Fruit fly (Drosophila melanogaster): ENCODE measurements around the gene HP1b.

HP1b gene

dm6 chrX:9075641-9076324 lies 5.1 kb upstream of the HP1b start:
- peak; percentile 71 for TF ChIP-seq Met (GFP tag; optimal IDR thresholded peaks at IDR 0.05)
- TF ChIP-seq CG4318 (GFP tag; optimal IDR thresholded peaks at IDR 0.05): peak; percentile 50
- TF ChIP-seq CG15336 (GFP tag; IDR thresholded peaks at IDR 0.05): peak; percentile 49
- TF ChIP-seq CG16779 (tag; optimal IDR thresholded peaks at IDR 0.05): peak; percentile 46
- TF ChIP-seq CG9139 (GFP tag; optimal IDR thresholded peaks at IDR 0.05): peak; percentile 47
- peak; percentile 40 for TF ChIP-seq CG10669 (GFP tag; optimal IDR thresholded peaks at IDR 0.05)
- TF ChIP-seq CG1621 (tag; optimal IDR thresholded peaks at IDR 0.05): no peak
- peak; percentile 42 for TF ChIP-seq CG3032 (tag; optimal IDR thresholded peaks at IDR 0.05)
- peak; percentile 70 for TF ChIP-seq CG6808 (GFP tag; optimal IDR thresholded peaks at IDR 0.05)
- TF ChIP-seq CG11762 (GFP tag; optimal IDR thresholded peaks at IDR 0.05; ENCODE audit: insufficient read depth): peak; percentile 68
- peak; percentile 92 for TF ChIP-seq Eip78C (GFP tag)
- peak; percentile 73 for TF ChIP-seq esn (GFP tag; optimal IDR thresholded peaks at IDR 0.05)
- TF ChIP-seq OdsH (GFP tag; optimal IDR thresholded peaks at IDR 0.05): peak; percentile 72
- TF ChIP-seq salr (GFP tag; optimal IDR thresholded peaks at IDR 0.05): peak in 1 of 2 experiments; percentile 76
- TF ChIP-seq fd85E (GFP tag; optimal IDR thresholded peaks at IDR 0.05): no peak
- peak; percentile 70 for TF ChIP-seq lz (GFP tag; optimal IDR thresholded peaks at IDR 0.05)
- no peak for TF ChIP-seq CG6854 (GFP tag; optimal IDR thresholded peaks at IDR 0.05)
- TF ChIP-seq CG7368 (GFP tag; optimal IDR thresholded peaks at IDR 0.05): peak; percentile 53
- peak; percentile 59; the same call in 2 of the 3 replicates for TF ChIP-seq eg (GFP tag; IDR thresholded peaks at IDR 0.05)
- TF ChIP-seq CG6792 (GFP tag; optimal IDR thresholded peaks at IDR 0.05): peak; percentile 54
- peak; percentile 53 for TF ChIP-seq Lpt (GFP tag; optimal IDR thresholded peaks at IDR 0.05)
- peak; percentile 58 for TF ChIP-seq CG6276 (GFP tag; optimal IDR thresholded peaks at IDR 0.05)
- TF ChIP-seq CG6163 (GFP tag; IDR thresholded peaks at IDR 0.05): peak; percentile 38; the same call in 1 of the 3 replicates
- peak; percentile 88 for TF ChIP-seq svp (GFP tag)
- peak; percentile 42 for TF ChIP-seq Ets21C (GFP tag; optimal IDR thresholded peaks at IDR 0.05)
- peak; percentile 32 for TF ChIP-seq spab (GFP tag; optimal IDR thresholded peaks at IDR 0.05)
- peak; percentile 27 for TF ChIP-seq dac (GFP tag; optimal IDR thresholded peaks at IDR 0.05)
- no peak for TF ChIP-seq Ets96B (tag; optimal IDR thresholded peaks at IDR 0.05)
- TF ChIP-seq dsx (GFP tag; optimal IDR thresholded peaks at IDR 0.05; ENCODE audit: poor library complexity, severe bottlenecking): no peak
- TF ChIP-seq Smox (GFP tag; optimal IDR thresholded peaks at IDR 0.05): peak; percentile 66
- peak; percentile 74 for TF ChIP-seq CG32006 (GFP tag; optimal IDR thresholded peaks at IDR 0.05)
- peak; percentile 66 for TF ChIP-seq Hr4 (GFP tag; optimal IDR thresholded peaks at IDR 0.05)
- TF ChIP-seq CG8632 (GFP tag; optimal IDR thresholded peaks at IDR 0.05): peak; percentile 61
- peak in 1 of 2 experiments; percentile 70 for TF ChIP-seq ss (GFP tag; optimal IDR thresholded peaks at IDR 0.05)
- TF ChIP-seq Hr38 (GFP tag; optimal IDR thresholded peaks at IDR 0.05): no peak
- peak; percentile 67 for TF ChIP-seq acj6 (GFP tag; optimal IDR thresholded peaks at IDR 0.05)
- no peak for TF ChIP-seq CG11294 (GFP tag; IDR thresholded peaks at IDR 0.05)
- TF ChIP-seq Sox14 (GFP tag; optimal IDR thresholded peaks at IDR 0.05): peak; percentile 64
- TF ChIP-seq CG11902 (GFP tag; optimal IDR thresholded peaks at IDR 0.05): peak; percentile 53
- TF ChIP-seq Sox102F (GFP tag; optimal IDR thresholded peaks at IDR 0.05): peak; percentile 59
- peak; percentile 52 for TF ChIP-seq Blimp-1 (GFP tag; optimal IDR thresholded peaks at IDR 0.05)
- TF ChIP-seq Sox15 (GFP tag; optimal IDR thresholded peaks at IDR 0.05): peak; percentile 61
- TF ChIP-seq Eip75B (GFP tag; optimal IDR thresholded peaks at IDR 0.05): peak; percentile 71
- TF ChIP-seq net (GFP tag; optimal IDR thresholded peaks at IDR 0.05): peak; percentile 78
- TF ChIP-seq cyc (GFP tag; optimal IDR thresholded peaks at IDR 0.05): peak; percentile 60
- TF ChIP-seq achi (GFP tag; optimal IDR thresholded peaks at IDR 0.05): peak; percentile 56
- TF ChIP-seq CG3919 (GFP tag; optimal IDR thresholded peaks at IDR 0.05): peak; percentile 75
- TF ChIP-seq Gug (GFP tag; IDR thresholded peaks at IDR 0.05): no peak; the same call in 1 of the 2 replicates
- peak; percentile 43 for TF ChIP-seq CG10631 (GFP tag; optimal IDR thresholded peaks at IDR 0.05)
- peak; percentile 66 for TF ChIP-seq CG34406 (GFP tag; optimal IDR thresholded peaks at IDR 0.05)
- peak; percentile 62; the same call in 2 of the 3 replicates for TF ChIP-seq CG8119 (GFP tag; IDR thresholded peaks at IDR 0.05)
